Worm (Caenorhabditis elegans): ENCODE data around the gene W09G12.9.

DNA sequence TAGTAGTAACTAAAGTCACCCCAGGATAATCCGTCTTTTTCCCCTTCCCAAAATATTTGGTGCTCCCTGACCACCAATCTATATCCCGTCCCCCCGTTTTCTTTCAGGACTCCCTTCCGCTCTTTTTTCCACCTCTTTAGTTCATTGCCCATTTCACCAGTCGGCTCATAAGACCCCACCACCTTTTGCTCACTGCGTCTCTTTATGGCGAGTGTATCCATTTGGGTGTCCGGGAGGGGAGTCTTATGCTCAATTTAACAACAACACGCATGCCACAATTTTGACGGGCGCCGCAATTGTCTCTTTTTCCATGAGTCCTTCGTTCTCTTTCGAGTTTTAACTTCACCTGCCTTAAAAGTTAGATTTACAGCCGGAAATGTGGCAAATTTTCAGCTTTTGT lies 3.2 kb upstream of the W09G12.9 start:
- no peak for TF ChIP-seq spr-1 (tag; optimal IDR thresholded peaks at IDR 0.05)
- no peak for TF ChIP-seq skn-1 (tag; optimal IDR thresholded peaks at IDR 0.05)
